Fruit fly (Drosophila melanogaster) whole organism, wandering third instar larva: ENCODE measurements around the gene hay.

Source experiments
- Abd-B ChIP-seq: fragments of >200 bp; optimal IDR thresholded peaks from 2 replicates; lab custom pipeline; 2017; ENCODE audit warnings: missing biosample characterization, missing genetic modification characterization
- Dfd ChIP-seq: fragments of >200 bp; optimal IDR thresholded peaks from 2 replicates; lab custom pipeline; 2017; ENCODE audit warnings: missing biosample characterization, missing genetic modification characterization
- Myc ChIP-seq: fragments of >200 bp; optimal IDR thresholded peaks from 2 replicates; lab custom pipeline; 2017
- Sp1 ChIP-seq: fragments of 200-800 bp; sonication (Bioruptor generic); optimal IDR thresholded peaks from 3 replicates; lab custom pipeline; 2019; ENCODE audit warnings: missing biosample characterization, mild to moderate bottlenecking, missing genetic modification characterization, moderate library complexity
- dmrt93B ChIP-seq: fragments of 200-800 bp; sonication (Bioruptor generic); optimal IDR thresholded peaks from 2 replicates; lab custom pipeline; 2018; ENCODE audit warnings: missing biosample characterization, mild to moderate bottlenecking, missing genetic modification characterization
- fru ChIP-seq: fragments of 200-800 bp; sonication (Bioruptor generic); optimal IDR thresholded peaks from 3 replicates; lab custom pipeline; 2016; ENCODE audit warnings: missing biosample characterization, mild to moderate bottlenecking, missing genetic modification characterization
- h ChIP-seq: fragments of 200-800 bp; sonication (Bioruptor generic); optimal IDR thresholded peaks from 3 replicates; lab custom pipeline; 2016; ENCODE audit warnings: missing biosample characterization, mild to moderate bottlenecking, missing genetic modification characterization
- lola ChIP-seq: fragments of >200 bp; optimal IDR thresholded peaks from 2 replicates; lab custom pipeline; 2017; ENCODE audit warnings: missing biosample characterization, missing genetic modification characterization
- pan ChIP-seq: fragments of >200 bp; optimal IDR thresholded peaks from 2 replicates; lab custom pipeline; 2017
- sage ChIP-seq: fragments of 200-800 bp; sonication (Bioruptor generic); optimal IDR thresholded peaks from 2 replicates; lab custom pipeline; 2016; ENCODE audit warnings: missing biosample characterization, mild to moderate bottlenecking, missing genetic modification characterization
- usp ChIP-seq: fragments of >200 bp; optimal IDR thresholded peaks from 2 replicates; lab custom pipeline; 2017; ENCODE audit warnings: missing biosample characterization, missing genetic modification characterization
- woc ChIP-seq: sonication (Bioruptor generic); optimal IDR thresholded peaks from 2 replicates; lab custom pipeline; 2016; ENCODE audit warnings: missing biosample characterization, mild to moderate bottlenecking, missing genetic modification characterization

- TF ChIP-seq Myc (lab: Kevin White, UChicago) (no peak), dmrt93B (GFP tag; lab: Kevin White, UChicago) (no peak), pan (lab: Kevin White, UChicago) (no peak), usp (GFP tag; lab: Kevin White, UChicago) (no peak), sage (GFP tag; lab: Kevin White, UChicago) (no peak), Sp1 (no peak), Dfd (GFP tag; lab: Kevin White, UChicago) (no peak), lola (GFP tag; lab: Kevin White, UChicago) (no peak), h (GFP tag; lab: Kevin White, UChicago) (no peak), fru (GFP tag; lab: Kevin White, UChicago) (no peak), Abd-B (no peak), woc (GFP tag; lab: Kevin White, UChicago) (no peak)
These were observed 17.6 kb downstream of the hay start for dm6 chr3L:10648431-10648830.
